Worm (Caenorhabditis elegans) whole organism, L2 larva: ENCODE measurements around the gene kgb-2.
"Not testable (repeated sequence)": the region's sequence is repeated elsewhere in the genome, so short reads cannot be mapped to it uniquely, and the experiment has no call there.

ENCODE experiments used
- F13H6.1 ChIP-seq: sonication (generic microtip); optimal IDR thresholded peaks from 2 replicates; lab custom pipeline; 2016; ENCODE audit warnings: missing genetic modification characterization, missing compliant biosample characterization
- ama-1 ChIP-seq: fragments of 150-350 bp; optimal IDR thresholded peaks from 2 replicates; lab custom pipeline; 2018; ENCODE audit warnings: inconsistent platforms
- egl-27 ChIP-seq: sonication (generic microtip); optimal IDR thresholded peaks from 3 replicates; lab custom pipeline; 2017; ENCODE audit warnings: missing biosample characterization, missing genetic modification reagents, missing genetic modification characterization
- lin-39 ChIP-seq: fragments of 150-350 bp; optimal IDR thresholded peaks from 2 replicates; lab custom pipeline; 2014; ENCODE audit warnings: missing biosample characterization, missing genetic modification reagents, missing genetic modification characterization
- mdl-1 ChIP-seq, 2 experiments: fragments of 150-350 bp in 1 of 2; sonication (generic microtip) in 1 of 2; optimal IDR thresholded peaks; 2 replicates each; lab custom pipeline; 2017; ENCODE audit warnings: missing biosample characterization in 2 of 2, missing genetic modification characterization in 2 of 2
- nhr-12 ChIP-seq: fragments of 150-350 bp; optimal IDR thresholded peaks from 2 replicates; lab custom pipeline; 2014; ENCODE audit warnings: missing biosample characterization, missing genetic modification characterization
- nhr-23 ChIP-seq: fragments of 150-350 bp; optimal IDR thresholded peaks from 2 replicates; lab custom pipeline; 2014; ENCODE audit warnings: missing biosample characterization, missing genetic modification reagents, missing genetic modification characterization
- nhr-237 ChIP-seq: fragments of 150-350 bp; optimal IDR thresholded peaks from 2 replicates; lab custom pipeline; 2014; ENCODE audit warnings: missing biosample characterization, missing genetic modification characterization
- nhr-25 ChIP-seq: fragments of 150-350 bp; sonication (generic microtip); optimal IDR thresholded peaks from 3 replicates; lab custom pipeline; 2014; ENCODE audit warnings: missing biosample characterization, missing genetic modification characterization
- nhr-77 ChIP-seq: fragments of 150-350 bp; optimal IDR thresholded peaks from 2 replicates; lab custom pipeline; 2014; ENCODE audit warnings: missing biosample characterization, missing genetic modification characterization
- skn-1 ChIP-seq: sonication (generic microtip); optimal IDR thresholded peaks from 2 replicates; lab custom pipeline; 2017; ENCODE audit warnings: missing biosample characterization, missing genetic modification characterization
- sma-9 ChIP-seq, 2 experiments: fragments of 150-350 bp in 1 of 2; sonication (generic microtip) in 1 of 2; optimal IDR thresholded peaks; 2 replicates each; lab custom pipeline; 2014 to 2016; ENCODE audit warnings: missing genetic modification characterization in 2 of 2, mild to moderate bottlenecking in 1 of 2, missing biosample characterization in 1 of 2, missing compliant biosample characterization in 1 of 2, missing genetic modification reagents in 1 of 2, moderate library complexity in 1 of 2
- snpc-4 ChIP-seq: fragments of 150-350 bp; optimal IDR thresholded peaks from 2 replicates; lab custom pipeline; 2014; ENCODE audit warnings: missing biosample characterization, missing genetic modification characterization
- zag-1 ChIP-seq: fragments of 150-350 bp; optimal IDR thresholded peaks from 2 replicates; lab custom pipeline; 2014; ENCODE audit warnings: missing biosample characterization, missing genetic modification characterization

- not testable (repeated sequence) for TF ChIP-seq mdl-1 (tag; optimal IDR thresholded peaks at IDR 0.05; lab: Kevin White, UChicago); nhr-23 (tag; lab: Kevin White, UChicago); egl-27; F13H6.1; sma-9 (GFP tag; optimal IDR thresholded peaks at IDR 0.05; lab: Kevin White, UChicago); sma-9 (tag; optimal IDR thresholded peaks at IDR 0.05; lab: Kevin White, UChicago); nhr-237 (tag; lab: Kevin White, UChicago); nhr-12 (tag; lab: Kevin White, UChicago); nhr-77 (tag; lab: Kevin White, UChicago); zag-1; ama-1; nhr-25 (tag; lab: Kevin White, UChicago); skn-1; lin-39; snpc-4 (tag; lab: Kevin White, UChicago)
These were observed 23.8 kb upstream of the kgb-2 start, which contains the start of gene blos-7 for ce11 chrIV:3582806-3583205.
